Fruit fly (Drosophila melanogaster): ENCODE results near the gene Pde1c.
A peak's percentile ranks its signal among the peaks of the same experiment; 100 is the strongest.

Pde1c gene

DNA sequence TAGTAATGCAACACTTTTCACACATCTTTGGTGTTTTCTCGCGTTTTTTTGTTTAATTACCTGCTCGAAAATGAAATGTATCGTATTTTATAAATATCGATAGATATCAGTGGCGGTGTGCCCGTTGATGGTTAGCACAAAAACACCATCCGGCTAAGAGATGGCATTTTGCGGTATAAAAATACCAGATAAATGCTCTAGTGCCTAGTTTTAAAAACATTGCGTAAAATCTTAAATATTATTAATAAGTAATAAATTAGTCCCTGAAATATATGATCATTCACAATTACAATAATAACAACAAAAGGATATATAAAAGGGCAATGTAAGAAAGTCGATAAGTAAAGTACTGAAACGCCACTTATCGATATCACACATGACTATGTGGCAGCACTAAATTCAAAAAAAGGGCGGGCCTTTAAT is 114.7 kb downstream of the Pde1c start, which contains the start of gene CycY:
CycY (minus strand) TSS at position 116 of the 423 bp plus-strand sequence.
- no peak for TF ChIP-seq ttk (optimal IDR thresholded peaks at IDR 0.05)
- no peak for TF ChIP-seq insv (optimal IDR thresholded peaks at IDR 0.05)
- no peak for TF ChIP-seq psq (optimal IDR thresholded peaks at IDR 0.05)
- TF ChIP-seq Myc (optimal IDR thresholded peaks at IDR 0.05), result no peak
- TF ChIP-seq h (optimal IDR thresholded peaks at IDR 0.05), result no peak
- TF ChIP-seq Sin3A (optimal IDR thresholded peaks at IDR 0.05), result no peak

DNA sequence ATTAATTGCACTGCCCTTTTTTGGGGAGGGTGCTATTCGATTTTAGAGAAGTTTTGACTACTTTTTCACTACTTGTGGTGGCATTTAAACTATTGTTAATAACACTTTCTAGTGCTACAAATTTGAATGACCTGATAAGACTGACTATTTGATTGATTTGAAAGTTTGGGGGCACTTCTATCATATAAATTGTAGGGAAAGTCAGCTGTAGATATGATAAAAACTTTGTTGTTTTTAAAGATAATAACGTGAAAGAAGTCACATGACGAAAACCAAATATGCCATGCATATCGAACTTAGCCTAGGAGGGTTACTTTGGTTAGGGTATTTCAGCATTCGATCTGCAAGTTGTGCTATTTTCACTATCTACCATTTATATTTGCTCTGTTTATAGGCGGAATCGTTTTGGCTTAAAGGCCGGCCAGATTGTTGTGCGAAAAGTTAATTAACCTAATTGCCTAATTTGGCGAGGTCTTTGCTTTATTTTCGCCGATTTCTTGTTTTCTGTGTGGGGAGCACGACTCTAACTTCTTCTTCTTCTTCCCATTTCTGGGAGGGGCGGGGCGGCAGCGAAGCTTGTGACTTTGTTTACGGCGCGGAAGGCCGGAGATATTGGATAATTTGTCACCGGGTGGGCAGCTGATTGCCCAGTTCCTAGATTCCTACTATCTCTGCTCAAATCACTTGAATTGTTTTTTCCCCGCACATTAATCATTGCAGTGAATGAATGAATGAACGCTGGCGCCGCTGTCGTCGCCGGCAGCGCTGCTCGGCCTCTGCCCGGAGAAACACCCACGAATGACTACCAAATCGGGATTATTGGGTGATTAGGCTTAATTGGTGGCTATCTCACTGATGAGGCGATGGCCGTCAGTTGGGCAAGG is 115.3 kb downstream of the Pde1c start:
- TF ChIP-seq Myc (optimal IDR thresholded peaks at IDR 0.05) (no peak), Sin3A (optimal IDR thresholded peaks at IDR 0.05) (no peak), psq (optimal IDR thresholded peaks at IDR 0.05) (no peak), h (optimal IDR thresholded peaks at IDR 0.05) (no peak), ttk (optimal IDR thresholded peaks at IDR 0.05) (no peak), insv (optimal IDR thresholded peaks at IDR 0.05) (no peak)

DNA sequence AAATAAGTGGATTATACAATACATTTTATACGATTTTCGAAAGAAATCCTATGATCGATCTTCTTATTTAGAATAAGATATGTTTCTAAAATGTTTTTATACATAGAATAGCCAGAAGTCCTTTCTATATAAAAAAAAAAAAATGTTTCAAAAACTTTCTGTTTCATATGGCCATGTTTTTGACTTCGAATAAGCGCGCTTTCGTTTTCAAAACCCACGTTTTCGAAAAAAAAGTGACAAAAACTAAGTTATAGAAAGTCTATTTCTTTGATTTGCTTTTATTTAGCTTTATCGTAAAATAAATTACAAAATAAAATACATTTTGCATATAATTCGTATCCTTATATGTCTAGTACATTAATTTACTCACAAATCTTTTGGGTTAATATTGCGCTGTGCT is 118.5 kb downstream of the Pde1c start:
- TF ChIP-seq h (optimal IDR thresholded peaks at IDR 0.05) (no peak), insv (optimal IDR thresholded peaks at IDR 0.05) (no peak), ttk (optimal IDR thresholded peaks at IDR 0.05) (no peak), Sin3A (optimal IDR thresholded peaks at IDR 0.05) (no peak)

DNA sequence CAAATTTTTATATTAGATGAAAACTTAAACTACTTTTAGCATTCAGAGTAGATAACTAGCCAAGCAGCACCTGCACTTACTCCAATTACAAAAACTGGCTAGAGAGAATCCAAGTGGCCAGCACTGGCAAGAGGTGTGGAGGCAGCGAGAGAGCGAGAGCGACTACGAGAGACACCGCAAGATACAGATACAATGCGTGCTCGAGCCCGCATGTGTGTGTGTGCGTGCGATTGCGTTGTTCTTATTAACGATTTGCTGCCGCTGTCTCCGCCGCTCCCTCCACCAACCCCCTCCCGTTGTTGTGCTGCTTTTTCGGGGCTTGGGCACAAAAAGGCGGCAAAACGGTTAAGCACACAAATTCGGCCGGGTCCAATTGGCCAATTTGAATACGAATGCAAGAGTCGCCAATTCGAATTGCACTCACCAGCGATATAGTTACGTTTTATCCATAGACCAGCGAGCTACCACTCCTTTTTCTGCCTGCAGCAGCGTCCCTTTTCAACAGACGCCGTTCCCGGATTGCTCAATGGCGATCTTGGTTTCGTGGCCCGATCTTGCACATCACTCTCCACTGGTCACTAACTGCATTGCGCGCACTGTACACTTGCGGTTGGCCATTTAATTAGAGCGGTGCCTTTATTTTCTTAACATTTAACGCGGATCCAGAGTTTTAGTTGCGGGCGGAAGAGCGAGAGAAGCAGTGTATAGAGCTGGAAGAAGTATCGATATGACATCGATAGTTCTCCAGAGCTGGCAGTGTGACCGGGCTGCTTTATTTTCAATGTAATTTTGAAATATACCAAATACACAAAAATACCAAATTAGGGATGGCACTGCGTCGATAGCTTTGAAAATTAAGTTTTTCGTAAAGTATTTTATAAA is 119.4 kb downstream of the Pde1c start, which contains the start of gene crol:
crol (minus strand) TSS at position 737 of the 882 bp plus-strand sequence.
- TF ChIP-seq h (optimal IDR thresholded peaks at IDR 0.05) (no peak), insv (optimal IDR thresholded peaks at IDR 0.05) (no peak), ttk (optimal IDR thresholded peaks at IDR 0.05) (no peak), psq (optimal IDR thresholded peaks at IDR 0.05) (no peak), Myc (optimal IDR thresholded peaks at IDR 0.05) (no peak), Sin3A (optimal IDR thresholded peaks at IDR 0.05) (no peak)

DNA sequence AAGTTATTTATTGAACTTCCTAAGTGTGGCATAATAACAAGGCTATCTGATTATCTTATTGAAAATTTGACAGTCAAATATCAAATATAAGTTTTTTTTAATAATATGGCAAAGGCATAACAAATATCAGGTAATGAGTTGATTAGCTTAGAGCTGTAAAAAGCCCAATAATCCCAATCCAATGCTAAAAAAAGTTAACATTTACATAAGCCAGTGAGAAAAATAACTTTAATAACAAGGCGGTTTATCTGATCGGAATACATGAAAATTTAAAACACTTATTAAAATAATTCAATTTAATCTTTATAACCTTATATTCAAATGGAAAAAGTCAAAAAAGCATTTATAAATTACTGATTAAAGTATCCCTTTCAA is 120.1 kb downstream of the Pde1c start:
- TF ChIP-seq ttk (optimal IDR thresholded peaks at IDR 0.05) (no peak), insv (optimal IDR thresholded peaks at IDR 0.05) (no peak), h (optimal IDR thresholded peaks at IDR 0.05) (no peak), Myc (optimal IDR thresholded peaks at IDR 0.05) (no peak), Sin3A (optimal IDR thresholded peaks at IDR 0.05) (no peak), psq (optimal IDR thresholded peaks at IDR 0.05) (no peak)

DNA sequence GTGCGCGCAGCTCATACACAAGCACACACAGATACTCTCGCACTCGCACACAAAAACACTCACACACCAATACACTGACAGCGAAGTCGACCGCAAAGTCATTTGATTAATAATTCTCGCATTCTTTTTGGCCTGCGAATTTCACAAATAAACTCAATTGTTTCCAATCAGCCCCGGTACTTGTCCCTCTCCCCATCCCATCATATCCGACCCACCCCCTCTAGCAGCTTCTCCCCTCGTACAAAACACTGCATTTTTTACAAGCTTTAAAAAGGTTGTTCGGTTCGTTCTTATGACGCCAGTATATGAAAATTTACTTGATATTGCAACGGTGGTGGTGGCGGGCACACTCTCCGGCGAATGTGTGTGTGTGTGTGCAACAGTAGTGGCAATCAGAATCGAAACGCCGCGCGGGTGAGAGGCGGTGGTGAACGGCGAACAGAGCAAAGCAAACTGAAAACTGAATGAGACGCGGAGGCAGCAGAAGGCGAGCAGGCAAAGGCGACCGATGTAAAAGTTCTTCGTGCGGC is 120.6 kb downstream of the Pde1c start:
- TF ChIP-seq h (optimal IDR thresholded peaks at IDR 0.05) (no peak), psq (optimal IDR thresholded peaks at IDR 0.05) (peak; percentile 32), Sin3A (optimal IDR thresholded peaks at IDR 0.05) (no peak), Myc (optimal IDR thresholded peaks at IDR 0.05) (no peak), ttk (optimal IDR thresholded peaks at IDR 0.05) (no peak), insv (optimal IDR thresholded peaks at IDR 0.05) (no peak)

DNA sequence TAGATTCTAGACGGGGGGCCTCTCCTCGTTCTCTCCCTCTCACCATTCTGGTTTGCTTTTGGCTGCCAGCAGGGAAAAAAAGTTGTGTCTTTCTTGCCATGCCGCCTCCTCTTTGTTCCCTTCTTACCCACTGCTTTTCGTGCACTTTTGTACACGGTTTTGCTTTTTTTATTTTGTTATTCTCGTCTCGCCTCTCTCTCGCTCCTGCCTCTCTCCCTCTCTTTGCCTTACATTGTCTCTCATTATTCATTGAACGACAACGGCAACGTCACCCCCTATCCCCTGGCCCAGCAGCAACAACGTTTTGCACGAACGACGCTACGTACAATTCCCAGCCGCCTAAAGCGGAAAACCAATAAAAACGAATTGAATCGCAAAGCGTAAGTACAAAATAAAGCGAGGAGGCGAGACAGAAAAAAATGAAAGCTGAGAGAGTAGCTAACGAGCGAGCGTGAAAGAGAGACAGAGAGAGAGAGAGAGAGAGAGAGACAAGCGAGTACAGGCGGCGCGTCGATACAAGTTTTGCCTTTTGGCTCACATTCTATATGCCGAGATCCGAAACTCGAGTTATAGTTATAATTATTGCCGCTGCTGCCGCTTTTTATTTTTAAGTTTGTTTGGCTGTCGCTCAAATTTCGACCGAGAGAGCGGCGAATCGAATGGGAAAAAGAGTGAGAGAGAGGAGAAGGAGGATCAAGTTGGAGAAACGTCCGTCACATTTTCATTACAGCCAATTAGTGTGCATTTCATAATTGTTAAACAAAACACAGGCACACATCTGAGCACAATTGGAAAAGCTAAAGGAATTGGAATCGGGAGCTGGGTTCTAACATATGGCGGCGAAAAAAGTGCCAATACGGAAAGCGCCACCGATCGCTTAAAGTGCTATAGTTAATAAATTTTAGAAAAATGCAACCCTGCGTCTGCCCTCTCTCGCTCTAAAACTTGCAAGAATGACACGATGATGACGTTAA is 121.4 kb downstream of the Pde1c start:
- TF ChIP-seq h (optimal IDR thresholded peaks at IDR 0.05) (no peak), psq (optimal IDR thresholded peaks at IDR 0.05) (peak; percentile 57), insv (optimal IDR thresholded peaks at IDR 0.05) (no peak), ttk (optimal IDR thresholded peaks at IDR 0.05) (no peak)

DNA sequence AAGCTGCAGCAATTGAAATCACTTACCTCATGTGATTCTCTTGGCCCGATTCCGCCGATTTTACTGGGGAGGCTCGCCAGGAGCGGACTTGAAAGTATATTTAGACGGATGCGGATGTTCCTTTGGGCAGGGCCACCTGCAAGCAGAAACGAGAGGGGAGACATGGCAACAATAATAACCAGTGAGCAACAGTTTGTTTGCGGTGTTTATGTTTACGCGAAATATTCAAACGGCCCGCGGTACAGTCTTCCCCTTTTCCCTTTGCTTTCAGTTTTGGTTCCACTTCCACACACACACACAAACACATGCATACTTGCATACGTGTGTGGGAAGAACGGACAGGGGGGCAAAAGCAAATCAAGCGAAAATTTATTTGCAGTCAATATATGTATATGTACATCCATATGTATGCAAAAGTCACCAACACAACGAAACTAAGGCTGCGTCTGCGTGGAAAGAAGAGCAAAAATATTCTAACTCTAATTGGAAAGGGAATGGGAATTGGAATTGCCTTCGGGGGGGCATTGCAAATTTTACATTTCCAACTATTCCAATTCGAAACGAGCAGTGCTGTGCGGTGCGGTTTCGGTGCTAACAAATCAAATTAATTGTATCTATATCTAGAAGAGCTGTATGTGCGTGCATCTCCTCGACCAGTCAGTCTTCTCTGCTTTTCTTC is 122.2 kb downstream of the Pde1c start:
- TF ChIP-seq insv (optimal IDR thresholded peaks at IDR 0.05) (no peak), psq (optimal IDR thresholded peaks at IDR 0.05) (peak; percentile 81)

DNA sequence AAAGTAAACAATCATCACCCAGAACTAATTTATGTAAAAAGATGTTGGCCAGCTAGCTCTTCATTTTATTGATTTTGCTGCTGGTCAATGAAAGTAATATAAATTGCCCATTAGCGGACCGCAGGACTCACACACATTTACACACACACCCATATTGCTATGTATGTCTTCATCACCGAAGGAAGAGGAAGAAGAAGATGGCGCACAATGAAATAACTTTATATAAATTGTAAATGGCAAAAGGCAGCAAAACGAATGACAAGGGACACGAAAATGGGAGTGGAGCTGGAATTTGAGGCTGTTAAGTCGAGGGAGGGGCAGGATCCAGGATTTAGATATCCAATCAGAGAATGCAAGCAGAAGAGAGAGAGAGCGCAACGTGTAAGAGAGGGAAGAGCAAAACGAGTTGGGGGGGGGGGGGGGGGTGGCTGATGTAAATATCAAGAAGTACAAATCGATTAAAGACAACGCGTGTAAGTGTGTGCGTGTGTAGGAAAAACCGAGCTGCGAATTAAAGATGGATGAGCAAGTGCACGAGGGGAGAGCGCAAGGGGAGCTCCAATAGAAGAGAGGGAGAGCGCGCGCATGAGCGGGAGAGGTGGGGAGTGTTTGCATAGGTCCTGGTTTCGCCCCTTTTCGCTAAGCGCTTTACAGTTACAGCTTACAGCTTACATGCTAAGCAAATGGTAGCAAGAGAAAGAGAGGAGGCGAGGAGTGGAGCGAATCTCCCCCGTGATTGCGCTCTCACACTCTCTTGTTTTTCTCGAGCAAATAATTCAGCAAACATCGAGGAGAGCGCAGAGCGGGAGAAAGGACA is 123.9 kb downstream of the Pde1c start:
- no peak for TF ChIP-seq psq (optimal IDR thresholded peaks at IDR 0.05)
- no peak for TF ChIP-seq Sin3A (optimal IDR thresholded peaks at IDR 0.05)
- no peak for TF ChIP-seq insv (optimal IDR thresholded peaks at IDR 0.05)
- TF ChIP-seq h (optimal IDR thresholded peaks at IDR 0.05), result no peak
- TF ChIP-seq Myc (optimal IDR thresholded peaks at IDR 0.05), result no peak
- TF ChIP-seq ttk (optimal IDR thresholded peaks at IDR 0.05), result no peak

DNA sequence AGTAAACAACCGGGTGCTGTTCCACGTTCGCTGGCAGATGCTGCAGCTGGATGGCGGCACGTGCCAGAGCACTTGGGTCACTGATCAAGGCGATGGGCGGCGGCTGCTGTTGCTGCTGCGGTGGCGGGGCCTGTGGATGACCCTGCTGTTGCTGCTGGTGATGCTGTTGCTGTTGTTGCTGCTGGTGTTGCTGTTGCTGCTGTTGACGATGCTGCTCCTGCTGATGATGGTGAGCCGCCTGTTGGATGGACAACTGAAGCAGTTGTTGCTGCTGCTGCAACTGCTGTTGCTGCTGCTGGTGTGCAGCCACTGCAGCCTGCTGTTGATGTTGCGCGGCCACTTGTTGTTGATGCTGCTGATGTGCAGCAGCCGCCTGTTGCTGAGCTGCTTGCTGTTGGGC is 131.2 kb downstream of the Pde1c start:
- TF ChIP-seq psq (optimal IDR thresholded peaks at IDR 0.05) (no peak), h (optimal IDR thresholded peaks at IDR 0.05) (peak; percentile 18)
